Fruit fly (Drosophila melanogaster): ENCODE data around the gene CG6059.

CG6059 gene

DNA sequence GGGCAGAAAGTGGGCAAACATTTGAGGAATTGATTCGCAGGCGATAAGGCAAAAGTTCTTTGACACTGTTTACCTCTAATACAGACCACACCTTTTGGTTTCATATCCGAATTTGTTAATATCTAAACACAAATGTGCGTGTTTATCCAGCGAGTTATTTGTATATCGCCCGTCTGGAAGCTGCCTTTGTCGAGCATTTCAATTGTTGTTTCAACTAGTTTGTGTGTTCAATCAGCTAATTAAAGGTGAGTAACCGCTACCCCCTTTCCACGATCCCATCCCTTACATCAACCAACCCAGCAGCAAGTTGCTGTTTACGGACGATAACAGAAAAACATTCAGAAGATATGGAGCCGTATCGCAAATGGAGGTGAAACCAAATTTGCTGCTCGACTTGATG is 6.9 kb upstream of the CG6059 start (continued):
- TF ChIP-seq CG15011 (GFP tag; optimal IDR thresholded peaks at IDR 0.05) (peak; percentile 56), bcd (GFP tag; optimal IDR thresholded peaks at IDR 0.05) (peak; percentile 35), PHDP (tag; optimal IDR thresholded peaks at IDR 0.05) (peak; percentile 57), ranshi (GFP tag; IDR thresholded peaks at IDR 0.05) (peak; percentile 9; the same call in 1 of the 2 replicates), lilli (GFP tag; optimal IDR thresholded peaks at IDR 0.05) (peak; percentile 25), Ets65A (GFP tag) (peak; percentile 9), zf30C (GFP tag; optimal IDR thresholded peaks at IDR 0.05) (no peak), CG10147 (GFP tag; optimal IDR thresholded peaks at IDR 0.05) (peak; percentile 51), wdn (GFP tag; IDR thresholded peaks at IDR 0.05) (no peak), CG1832 (GFP tag; optimal IDR thresholded peaks at IDR 0.05) (no peak), CG3163 (GFP tag; optimal IDR thresholded peaks at IDR 0.05) (peak; percentile 19), odd (GFP tag; optimal IDR thresholded peaks at IDR 0.05) (peak; percentile 36), E2f2 (GFP tag; IDR thresholded peaks at IDR 0.05) (no peak), MBD-R2 (GFP tag; IDR thresholded peaks at IDR 0.05) (no peak; the same call in 1 of the 2 replicates), Oli (tag; optimal IDR thresholded peaks at IDR 0.05) (no peak), luna (GFP tag; optimal IDR thresholded peaks at IDR 0.05) (peak; percentile 70), CG10543 (GFP tag; optimal IDR thresholded peaks at IDR 0.05) (peak; percentile 57), crp (GFP tag; optimal IDR thresholded peaks at IDR 0.05) (no peak), slou (GFP tag; optimal IDR thresholded peaks at IDR 0.05) (no peak), oc (tag; optimal IDR thresholded peaks at IDR 0.05) (no peak), unpg (GFP tag; optimal IDR thresholded peaks at IDR 0.05) (peak; percentile 35), Hey (tag; optimal IDR thresholded peaks at IDR 0.05) (peak; percentile 25), ash1 (GFP tag; optimal IDR thresholded peaks at IDR 0.05) (peak; percentile 60), vfl (GFP tag; optimal IDR thresholded peaks at IDR 0.05) (peak; percentile 24), Gug (GFP tag; IDR thresholded peaks at IDR 0.05) (no peak), CG5180 (GFP tag; optimal IDR thresholded peaks at IDR 0.05) (peak; percentile 35), CG2202 (tag; optimal IDR thresholded peaks at IDR 0.05) (no peak), CG10959 (GFP tag; IDR thresholded peaks at IDR 0.05) (no peak), CG6765 (GFP tag; optimal IDR thresholded peaks at IDR 0.05) (peak; percentile 73), Abd-B (GFP tag; optimal IDR thresholded peaks at IDR 0.05) (no peak), CG10209 (GFP tag; optimal IDR thresholded peaks at IDR 0.05) (peak; percentile 72), CG13296 (GFP tag; optimal IDR thresholded peaks at IDR 0.05) (peak; percentile 61), YL-1 (GFP tag; optimal IDR thresholded peaks at IDR 0.05) (no peak), exex (tag; optimal IDR thresholded peaks at IDR 0.05) (peak; percentile 40), Trl (optimal IDR thresholded peaks at IDR 0.05) (no peak), Trl (GFP tag; optimal IDR thresholded peaks at IDR 0.05) (peak; percentile 33), BtbVII (GFP tag; optimal IDR thresholded peaks at IDR 0.05) (peak; percentile 68), emc (GFP tag; optimal IDR thresholded peaks at IDR 0.05) (peak; percentile 34), lmd (GFP tag; IDR thresholded peaks at IDR 0.05) (peak; percentile 28; the same call in 1 of the 2 replicates), CG12744 (GFP tag; optimal IDR thresholded peaks at IDR 0.05) (no peak), gfzf (GFP tag; optimal IDR thresholded peaks at IDR 0.05) (no peak), CG14014 (GFP tag; IDR thresholded peaks at IDR 0.05) (peak; percentile 73; the same call in 1 of the 2 replicates), esg (GFP tag; conservative IDR thresholded peaks at IDR 0.05) (no peak), ERR (GFP tag; optimal IDR thresholded peaks at IDR 0.05) (peak; percentile 47), MTF-1 (GFP tag; optimal IDR thresholded peaks at IDR 0.05; ENCODE audit: borderline replicate concordance) (peak; percentile 9), Nf-YA (GFP tag; IDR thresholded peaks at IDR 0.05) (no peak), Rfx (GFP tag; IDR thresholded peaks at IDR 0.05) (peak; percentile 77), toy (GFP tag; IDR thresholded peaks at IDR 0.05) (peak; percentile 56; the same call in 1 of the 2 replicates), CG12659 (GFP tag; optimal IDR thresholded peaks at IDR 0.05) (peak; percentile 48), Hmx (GFP tag; optimal IDR thresholded peaks at IDR 0.05) (no peak), pfk (GFP tag; optimal IDR thresholded peaks at IDR 0.05) (no peak)
